Worm (Caenorhabditis elegans) whole organism, L1 larva: Measurements from ENCODE around the gene R08C7.1.

Experiments
- blmp-1 ChIP-seq: fragments of 150-350 bp; optimal IDR thresholded peaks from 2 replicates; lab custom pipeline; 2014; ENCODE audit warnings: missing biosample characterization, missing genetic modification characterization
- ces-1 ChIP-seq: fragments of 150-350 bp; optimal IDR thresholded peaks from 2 replicates; lab custom pipeline; 2014; ENCODE audit warnings: missing biosample characterization, missing genetic modification reagents, missing genetic modification characterization
- egl-27 ChIP-seq, 2 experiments: fragments of 150-350 bp in 1 of 2; sonication (generic microtip); optimal IDR thresholded peaks; 3 replicates each; lab custom pipeline; 2017 to 2018; ENCODE audit warnings: missing biosample characterization in 2 of 2, missing genetic modification characterization in 2 of 2, missing genetic modification reagents in 2 of 2
- irx-1 ChIP-seq: sonication (generic microtip); optimal IDR thresholded peaks from 2 replicates; lab custom pipeline; 2016; ENCODE audit warnings: missing genetic modification characterization, missing compliant biosample characterization
- isw-1 ChIP-seq: fragments of 200-800 bp; sonication (Bioruptor generic); IDR thresholded peaks from 2 replicates; pipeline ENCODE4 v1.3.6; 2022; ENCODE audit warnings: missing genetic modification characterization, missing compliant biosample characterization
- lin-15B ChIP-seq: fragments of 150-350 bp; sonication (generic microtip); optimal IDR thresholded peaks from 3 replicates; lab custom pipeline; 2014; ENCODE audit warnings: missing biosample characterization, missing genetic modification characterization
- lsy-2 ChIP-seq, 2 experiments: fragments of 150-350 bp; optimal IDR thresholded peaks; 2 replicates each; lab custom pipeline; 2014; ENCODE audit warnings: missing biosample characterization in 2 of 2, missing genetic modification characterization in 2 of 2
- rnt-1 ChIP-seq: sonication (generic microtip); optimal IDR thresholded peaks from 2 replicates; lab custom pipeline; 2016; ENCODE audit warnings: mild to moderate bottlenecking, missing genetic modification characterization, moderate library complexity, missing compliant biosample characterization
- snpc-4 ChIP-seq: fragments of 150-350 bp; optimal IDR thresholded peaks from 2 replicates; lab custom pipeline; 2014; ENCODE audit warnings: missing biosample characterization, missing genetic modification characterization
- unc-130 ChIP-seq: fragments of 150-350 bp; optimal IDR thresholded peaks from 2 replicates; lab custom pipeline; 2017; ENCODE audit warnings: missing biosample characterization, missing genetic modification characterization, inconsistent platforms
- unc-62 ChIP-seq: fragments of 150-350 bp; optimal IDR thresholded peaks from 2 replicates; lab custom pipeline; 2014; ENCODE audit warnings: missing biosample characterization, missing genetic modification reagents, missing genetic modification characterization
- ztf-4 ChIP-seq: fragments of 150-350 bp; optimal IDR thresholded peaks from 2 replicates; lab custom pipeline; 2014; ENCODE audit warnings: missing biosample characterization, missing genetic modification characterization

DNA sequence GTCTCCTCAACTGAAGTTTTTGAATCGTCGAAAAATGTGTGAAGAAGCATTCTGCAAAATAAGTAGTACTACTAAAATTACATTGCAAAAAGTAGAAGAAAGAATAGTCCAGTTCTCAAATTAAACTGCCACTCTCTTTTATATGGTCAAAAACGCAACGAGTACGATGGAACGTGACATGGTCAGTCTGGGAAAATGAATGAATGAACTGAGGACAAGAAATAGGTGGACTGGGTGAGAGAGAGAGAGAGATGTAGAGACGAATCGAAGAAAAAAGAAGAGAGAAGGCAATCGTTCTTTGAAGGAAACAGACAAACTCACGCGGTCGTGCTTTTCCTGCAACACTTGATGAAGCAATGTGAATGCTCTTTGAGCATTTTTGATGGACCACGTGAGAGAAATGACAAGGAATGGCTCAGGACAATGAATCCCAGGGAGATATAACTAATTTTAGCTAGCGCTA, 25.4 kb downstream of the R08C7.1 start, which contains the start of gene M01H9.3:
- TF ChIP-seq unc-130 (tag; lab: Kevin White, UChicago), result peak; percentile 85
- peak; percentile 27 for TF ChIP-seq isw-1 (GFP tag; lab: Robert Waterston, UW)
- no peak for TF ChIP-seq blmp-1
- TF ChIP-seq ces-1 (GFP tag; lab: Kevin White, UChicago), result no peak
- TF ChIP-seq snpc-4, result no peak
- peak; percentile 71 for TF ChIP-seq ztf-4
- no peak for TF ChIP-seq unc-62 (GFP tag; lab: Kevin White, UChicago)
- TF ChIP-seq irx-1 (tag; lab: Kevin White, UChicago), result no peak
- peak; percentile 79 for TF ChIP-seq rnt-1 (tag; lab: Kevin White, UChicago)
- TF ChIP-seq lin-15B (tag; lab: Kevin White, UChicago), result no peak
- TF ChIP-seq lsy-2 (tag; optimal IDR thresholded peaks at IDR 0.05; lab: Kevin White, UChicago), result peak; percentile 66 to 79
- no peak for TF ChIP-seq egl-27 (tag; optimal IDR thresholded peaks at IDR 0.05; lab: Kevin White, UChicago)
